Worm (Caenorhabditis elegans) whole organism, L1 larva: Measurements from ENCODE around the gene ZK105.1.

Experiments used
- C04F5.9 ChIP-seq: sonication (generic microtip); optimal IDR thresholded peaks from 2 replicates; lab custom pipeline; 2016; ENCODE audit warnings: missing genetic modification characterization, missing compliant biosample characterization
- C34B4.2 ChIP-seq: sonication (generic microtip); optimal IDR thresholded peaks from 2 replicates; lab custom pipeline; 2017; ENCODE audit warnings: mild to moderate bottlenecking, missing genetic modification characterization, missing compliant biosample characterization
- F16B12.6 ChIP-seq: fragments of 150-350 bp; optimal IDR thresholded peaks from 2 replicates; lab custom pipeline; 2014; ENCODE audit warnings: missing biosample characterization, missing genetic modification characterization
- Y116A8C.19 ChIP-seq: sonication (generic microtip); optimal IDR thresholded peaks from 2 replicates; lab custom pipeline; 2016; ENCODE audit warnings: missing compliant biosample characterization, missing genetic modification characterization, borderline replicate concordance
- aly-2 ChIP-seq: fragments of 150-350 bp; optimal IDR thresholded peaks from 2 replicates; lab custom pipeline; 2014; ENCODE audit warnings: missing biosample characterization, missing genetic modification characterization
- ceh-63 ChIP-seq: fragments of 200-800 bp; sonication (Bioruptor generic); optimal IDR thresholded peaks from 2 replicates; lab custom pipeline; 2018; ENCODE audit warnings: mild to moderate bottlenecking, missing genetic modification characterization, missing compliant biosample characterization
- ces-1 ChIP-seq: fragments of 150-350 bp; optimal IDR thresholded peaks from 2 replicates; lab custom pipeline; 2014; ENCODE audit warnings: missing biosample characterization, missing genetic modification reagents, missing genetic modification characterization
- dsc-1 ChIP-seq: sonication (generic microtip); optimal IDR thresholded peaks from 2 replicates; lab custom pipeline; 2016; ENCODE audit warnings: mild to moderate bottlenecking, missing genetic modification characterization, missing compliant biosample characterization
- efl-1 ChIP-seq, 4 experiments: fragments of 150-350 bp; optimal IDR thresholded peaks in 3 of 4; peaks in 1 of 4; 1 replicate in 1 of 4; 2 replicates in 3 of 4; lab custom pipeline; 2014; ENCODE audit warnings: missing biosample characterization in 2 of 4, missing genetic modification characterization in 2 of 4, missing genetic modification reagents in 2 of 4
- efl-3 ChIP-seq: fragments of 200-800 bp; sonication (Bioruptor generic); optimal IDR thresholded peaks from 2 replicates; lab custom pipeline; 2018; ENCODE audit warnings: mild to moderate bottlenecking, missing genetic modification characterization, missing compliant biosample characterization
- hlh-17 ChIP-seq: fragments of 200-800 bp; sonication (Bioruptor generic); optimal IDR thresholded peaks from 2 replicates; lab custom pipeline; 2018; ENCODE audit warnings: missing genetic modification characterization, mild to moderate bottlenecking, missing compliant biosample characterization, moderate library complexity, borderline replicate concordance
- hlh-4 ChIP-seq: sonication (generic microtip); optimal IDR thresholded peaks from 2 replicates; lab custom pipeline; 2016; ENCODE audit warnings: mild to moderate bottlenecking, missing genetic modification characterization, missing compliant biosample characterization
- isw-1 ChIP-seq: fragments of 200-800 bp; sonication (Bioruptor generic); IDR thresholded peaks from 2 replicates; pipeline ENCODE4 v1.3.6; 2022; ENCODE audit warnings: missing genetic modification characterization, missing compliant biosample characterization
- jun-1 ChIP-seq: fragments of 150-350 bp; optimal IDR thresholded peaks from 2 replicates; lab custom pipeline; 2014; ENCODE audit warnings: missing biosample characterization, missing genetic modification reagents, missing genetic modification characterization
- lin-13 ChIP-seq: fragments of 150-350 bp; optimal IDR thresholded peaks from 2 replicates; lab custom pipeline; 2014; ENCODE audit warnings: missing biosample characterization, missing genetic modification reagents, missing genetic modification characterization
- lin-14 ChIP-seq: fragments of 200-800 bp; sonication (Bioruptor generic); optimal IDR thresholded peaks from 2 replicates; lab custom pipeline; 2018; ENCODE audit warnings: mild to moderate bottlenecking, missing genetic modification characterization, moderate library complexity, missing compliant biosample characterization
- lin-15B ChIP-seq: fragments of 150-350 bp; sonication (generic microtip); optimal IDR thresholded peaks from 3 replicates; lab custom pipeline; 2014; ENCODE audit warnings: missing biosample characterization, missing genetic modification characterization
- lsy-2 ChIP-seq, 2 experiments: fragments of 150-350 bp; optimal IDR thresholded peaks; 2 replicates each; lab custom pipeline; 2014; ENCODE audit warnings: missing biosample characterization in 2 of 2, missing genetic modification characterization in 2 of 2
- mef-2 ChIP-seq: fragments of 150-350 bp; optimal IDR thresholded peaks from 2 replicates; lab custom pipeline; 2014; ENCODE audit warnings: missing biosample characterization, missing genetic modification characterization
- nhr-12 ChIP-seq: sonication (generic microtip); optimal IDR thresholded peaks from 2 replicates; lab custom pipeline; 2017; ENCODE audit warnings: missing biosample characterization, missing genetic modification characterization
- nhr-20 ChIP-seq: sonication (generic microtip); optimal IDR thresholded peaks from 2 replicates; lab custom pipeline; 2016; ENCODE audit warnings: mild to moderate bottlenecking, missing genetic modification characterization, missing compliant biosample characterization
- nhr-237 ChIP-seq: fragments of 150-350 bp; optimal IDR thresholded peaks from 2 replicates; lab custom pipeline; 2014; ENCODE audit warnings: missing biosample characterization, missing genetic modification characterization
- nhr-47 ChIP-seq: sonication (generic microtip); optimal IDR thresholded peaks from 2 replicates; lab custom pipeline; 2016; ENCODE audit warnings: mild to moderate bottlenecking, missing genetic modification characterization, moderate library complexity, missing compliant biosample characterization
- nhr-76 ChIP-seq: sonication (generic microtip); optimal IDR thresholded peaks from 2 replicates; lab custom pipeline; 2017; ENCODE audit warnings: missing biosample characterization, missing genetic modification characterization
- nhr-77 ChIP-seq: fragments of 150-350 bp; optimal IDR thresholded peaks from 2 replicates; lab custom pipeline; 2014; ENCODE audit warnings: missing biosample characterization, missing genetic modification characterization
- pag-3 ChIP-seq: sonication (generic microtip); optimal IDR thresholded peaks from 2 replicates; lab custom pipeline; 2017; ENCODE audit warnings: missing genetic modification characterization, mild to moderate bottlenecking, missing compliant biosample characterization, antibody characterized with exemption, borderline replicate concordance; ENCODE audit not compliant: insufficient read depth
- sptf-1 ChIP-seq: fragments of 150-350 bp; optimal IDR thresholded peaks from 2 replicates; lab custom pipeline; 2014; ENCODE audit warnings: missing biosample characterization, missing genetic modification characterization
- swsn-7 ChIP-seq: sonication (generic microtip); optimal IDR thresholded peaks from 2 replicates; lab custom pipeline; 2016; ENCODE audit warnings: missing genetic modification characterization, missing compliant biosample characterization
- tbx-2 ChIP-seq: sonication (generic microtip); optimal IDR thresholded peaks from 2 replicates; lab custom pipeline; 2016; ENCODE audit warnings: missing genetic modification characterization, missing compliant biosample characterization
- unc-62 ChIP-seq: fragments of 150-350 bp; optimal IDR thresholded peaks from 2 replicates; lab custom pipeline; 2014; ENCODE audit warnings: missing biosample characterization, missing genetic modification reagents, missing genetic modification characterization
- xbp-1 ChIP-seq: sonication (generic microtip); optimal IDR thresholded peaks from 2 replicates; lab custom pipeline; 2016; ENCODE audit warnings: missing genetic modification characterization, missing compliant biosample characterization
- zag-1 ChIP-seq: fragments of 150-350 bp; optimal IDR thresholded peaks from 2 replicates; lab custom pipeline; 2014; ENCODE audit warnings: missing biosample characterization, missing genetic modification characterization
- zip-4 ChIP-seq: fragments of 200-800 bp; sonication (Bioruptor generic); optimal IDR thresholded peaks from 2 replicates; lab custom pipeline; 2018; ENCODE audit warnings: mild to moderate bottlenecking, missing genetic modification characterization, moderate library complexity, missing compliant biosample characterization
- ztf-4 ChIP-seq: fragments of 150-350 bp; optimal IDR thresholded peaks from 2 replicates; lab custom pipeline; 2014; ENCODE audit warnings: missing biosample characterization, missing genetic modification characterization

Gene ZK105.1

DNA sequence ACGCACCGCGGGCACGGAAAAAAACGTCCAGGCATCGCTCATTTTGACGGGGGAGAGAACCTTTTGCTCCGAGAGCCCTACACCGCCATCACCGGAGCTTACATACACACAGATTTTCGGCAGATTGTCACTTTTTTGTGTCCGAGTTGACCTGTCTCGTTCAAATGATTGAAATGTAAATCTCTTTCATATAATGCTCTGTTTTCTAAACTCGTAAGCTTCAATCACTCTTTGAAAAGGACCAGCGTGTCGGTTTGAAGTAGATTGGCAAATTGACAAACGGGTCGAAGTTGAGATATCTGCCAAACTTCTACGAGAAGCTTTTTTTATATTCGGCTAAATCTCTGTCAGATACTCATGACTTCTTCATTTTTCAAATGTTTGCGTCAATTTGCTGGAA, 33.3 kb downstream of the ZK105.1 start:
- TF ChIP-seq tbx-2 (tag; lab: Kevin White, UChicago) (no peak), efl-3 (GFP tag; lab: Kevin White, UChicago) (no peak), sptf-1 (tag; lab: Kevin White, UChicago) (no peak), nhr-237 (no peak), nhr-12 (no peak), efl-1 (optimal IDR thresholded peaks at IDR 0.05; lab: Kevin White, UChicago) (no peak), efl-1 (GFP tag; optimal IDR thresholded peaks at IDR 0.05 in 1 of 2; lab: Kevin White, UChicago) (no peak), swsn-7 (tag; lab: Kevin White, UChicago) (no peak), aly-2 (tag; lab: Kevin White, UChicago) (no peak)
- TF ChIP-seq, all 84 proteins: peak for 0

- no peak for TF ChIP-seq Y116A8C.19
- TF ChIP-seq nhr-20 (tag; lab: Kevin White, UChicago): no peak
- no peak for TF ChIP-seq hlh-17 (GFP tag; lab: Kevin White, UChicago)
- no peak for TF ChIP-seq nhr-237
- no peak for TF ChIP-seq lin-14 (GFP tag; lab: Kevin White, UChicago)
- no peak for TF ChIP-seq hlh-4 (tag; lab: Kevin White, UChicago)
- TF ChIP-seq, all 84 proteins: peak for 0
These were observed 34.3 kb downstream of the ZK105.1 start for ce11 chrV:7747987-7748607.

DNA sequence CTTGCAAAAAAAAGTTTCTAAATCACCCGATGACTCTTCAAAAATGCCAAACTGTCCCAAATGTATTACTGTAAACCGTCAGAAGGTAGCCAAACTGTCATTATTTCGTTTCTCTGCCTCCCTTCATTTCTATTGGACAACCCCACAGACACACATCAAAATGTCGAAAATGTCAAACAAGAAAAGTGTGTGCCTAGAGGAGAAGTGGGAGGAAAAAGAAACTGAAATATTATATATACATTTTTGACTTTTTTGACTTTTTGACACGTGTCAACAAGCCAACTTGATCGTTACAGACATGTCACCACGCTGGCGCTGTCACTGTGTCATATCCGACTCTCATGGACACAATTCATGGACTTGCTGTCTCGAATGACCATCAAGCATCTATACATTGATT, 35.9 kb downstream of the ZK105.1 start:
- TF ChIP-seq xbp-1 (no peak), lsy-2 (tag; optimal IDR thresholded peaks at IDR 0.05; lab: Kevin White, UChicago) (no peak), Y116A8C.19 (no peak), aly-2 (tag; lab: Kevin White, UChicago) (no peak), lin-15B (tag; lab: Kevin White, UChicago) (no peak), mef-2 (tag; lab: Kevin White, UChicago) (no peak), nhr-76 (tag; lab: Kevin White, UChicago) (no peak), nhr-77 (tag; lab: Kevin White, UChicago) (no peak), F16B12.6 (tag; lab: Kevin White, UChicago) (no peak), zag-1 (tag; lab: Kevin White, UChicago) (no peak), C34B4.2 (tag; lab: Kevin White, UChicago) (no peak)

DNA sequence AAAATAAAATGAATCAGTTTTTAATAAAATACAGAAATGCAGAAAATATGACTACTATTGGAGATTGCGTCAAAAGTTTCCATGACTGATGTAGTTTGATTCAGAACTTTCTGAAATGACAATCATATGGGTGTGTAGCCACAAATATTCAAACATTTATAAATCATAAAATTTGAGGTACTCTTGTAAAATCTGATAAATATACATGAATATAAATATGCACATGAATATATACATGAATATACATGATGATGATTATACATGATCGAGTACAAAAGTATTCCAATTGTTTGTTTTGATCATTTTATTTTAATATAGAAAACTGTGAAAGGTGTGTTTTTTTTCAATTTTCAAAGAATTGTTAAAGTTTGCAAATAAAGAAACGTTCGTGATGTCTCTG, 40.8 kb downstream of the ZK105.1 start, which contains the start of gene T05B11.4:
T05B11.4 (minus strand) TSS at position 101 of the 400 bp plus-strand sequence.
- TF ChIP-seq xbp-1: no peak
- no peak for TF ChIP-seq ceh-63 (GFP tag; lab: Kevin White, UChicago)
- TF ChIP-seq dsc-1 (tag; lab: Kevin White, UChicago): no peak
- no peak for TF ChIP-seq isw-1 (GFP tag; lab: Robert Waterston, UW)
- TF ChIP-seq pag-3 (tag; lab: Kevin White, UChicago): no peak
- no peak for TF ChIP-seq unc-62 (GFP tag; lab: Kevin White, UChicago)
- no peak for TF ChIP-seq ztf-4 (tag; lab: Kevin White, UChicago)
- no peak for TF ChIP-seq lin-14 (GFP tag; lab: Kevin White, UChicago)
- TF ChIP-seq nhr-47 (tag; lab: Kevin White, UChicago): no peak
- TF ChIP-seq nhr-77 (tag; lab: Kevin White, UChicago): no peak
- no peak for TF ChIP-seq C04F5.9
- TF ChIP-seq lin-13 (GFP tag; lab: Kevin White, UChicago): no peak
- TF ChIP-seq jun-1 (tag; lab: Kevin White, UChicago): no peak
- no peak for TF ChIP-seq ces-1 (GFP tag; lab: Kevin White, UChicago)
- TF ChIP-seq hlh-17 (GFP tag; lab: Kevin White, UChicago): no peak
- no peak for TF ChIP-seq zip-4
